Worm (Caenorhabditis elegans) whole organism, L2 larva: ENCODE results near the gene F34D10.9.
A peak's percentile ranks its signal among the peaks of the same experiment; 100 is the strongest.

Source experiments
- C34F6.9 ChIP-seq: fragments of 150-350 bp; optimal IDR thresholded peaks from 2 replicates; lab custom pipeline; 2014; ENCODE audit warnings: missing biosample characterization, missing genetic modification characterization
- F13H6.1 ChIP-seq: sonication (generic microtip); optimal IDR thresholded peaks from 2 replicates; lab custom pipeline; 2016; ENCODE audit warnings: missing genetic modification characterization, missing compliant biosample characterization
- R02D3.7 ChIP-seq: fragments of 150-350 bp; optimal IDR thresholded peaks from 2 replicates; lab custom pipeline; 2014; ENCODE audit warnings: missing biosample characterization, missing genetic modification characterization
- Y55F3AM.14 ChIP-seq: fragments of 200-800 bp; sonication (Bioruptor generic); optimal IDR thresholded peaks from 2 replicates; lab custom pipeline; 2018; ENCODE audit warnings: mild to moderate bottlenecking, missing genetic modification characterization, missing compliant biosample characterization
- ZK546.5 ChIP-seq: sonication (generic microtip); optimal IDR thresholded peaks from 2 replicates; lab custom pipeline; 2017; ENCODE audit warnings: missing biosample characterization, missing genetic modification characterization
- alr-1 ChIP-seq: fragments of 150-350 bp; optimal IDR thresholded peaks from 2 replicates; lab custom pipeline; 2014; ENCODE audit warnings: missing biosample characterization, missing genetic modification characterization
- aly-2 ChIP-seq: fragments of 150-350 bp; optimal IDR thresholded peaks from 2 replicates; lab custom pipeline; 2014; ENCODE audit warnings: missing biosample characterization, missing genetic modification characterization
- ama-1 ChIP-seq: fragments of 150-350 bp; optimal IDR thresholded peaks from 2 replicates; lab custom pipeline; 2018; ENCODE audit warnings: inconsistent platforms
- blmp-1 ChIP-seq: sonication (generic microtip); optimal IDR thresholded peaks from 2 replicates; lab custom pipeline; 2017; ENCODE audit warnings: missing genetic modification characterization, mild to moderate bottlenecking, missing compliant biosample characterization, antibody characterized with exemption, moderate library complexity; ENCODE audit not compliant: insufficient read depth
- ceh-16 ChIP-seq: fragments of 150-350 bp; optimal IDR thresholded peaks from 2 replicates; lab custom pipeline; 2014; ENCODE audit warnings: missing biosample characterization, missing genetic modification characterization
- ceh-82 ChIP-seq: fragments of 150-350 bp; optimal IDR thresholded peaks from 2 replicates; lab custom pipeline; 2014; ENCODE audit warnings: missing biosample characterization, missing genetic modification characterization
- crh-2 ChIP-seq: sonication (generic microtip); optimal IDR thresholded peaks from 2 replicates; lab custom pipeline; 2017; ENCODE audit warnings: missing biosample characterization, missing genetic modification characterization
- dmd-4 ChIP-seq: sonication (generic microtip); optimal IDR thresholded peaks from 2 replicates; lab custom pipeline; 2017; ENCODE audit warnings: missing biosample characterization, missing genetic modification characterization
- egl-27 ChIP-seq: sonication (generic microtip); optimal IDR thresholded peaks from 3 replicates; lab custom pipeline; 2017; ENCODE audit warnings: missing biosample characterization, missing genetic modification reagents, missing genetic modification characterization
- elt-1 ChIP-seq: fragments of 150-350 bp; optimal IDR thresholded peaks from 2 replicates; lab custom pipeline; 2014; ENCODE audit warnings: missing biosample characterization, missing genetic modification characterization
- elt-3 ChIP-seq: sonication (generic microtip); optimal IDR thresholded peaks from 2 replicates; lab custom pipeline; 2017; ENCODE audit warnings: missing biosample characterization, missing genetic modification characterization
- fos-1 ChIP-seq: fragments of 150-350 bp; optimal IDR thresholded peaks from 2 replicates; lab custom pipeline; 2014; ENCODE audit warnings: missing biosample characterization, missing genetic modification characterization
- gmeb-1 ChIP-seq: fragments of 150-350 bp; optimal IDR thresholded peaks from 2 replicates; lab custom pipeline; 2014; ENCODE audit warnings: missing biosample characterization, missing genetic modification characterization
- lin-11 ChIP-seq: fragments of 150-350 bp; sonication (generic microtip); optimal IDR thresholded peaks from 2 replicates; lab custom pipeline; 2014; ENCODE audit warnings: missing biosample characterization, missing genetic modification characterization, inconsistent platforms, mixed read lengths
- lin-13 ChIP-seq: fragments of 150-350 bp; optimal IDR thresholded peaks from 2 replicates; lab custom pipeline; 2014; ENCODE audit warnings: missing biosample characterization, missing genetic modification reagents, missing genetic modification characterization
- lin-39 ChIP-seq: fragments of 150-350 bp; optimal IDR thresholded peaks from 2 replicates; lab custom pipeline; 2014; ENCODE audit warnings: missing biosample characterization, missing genetic modification reagents, missing genetic modification characterization
- lsy-2 ChIP-seq, 2 experiments: fragments of 150-350 bp in 1 of 2; sonication (generic microtip) in 1 of 2; optimal IDR thresholded peaks; 2 replicates each; lab custom pipeline; 2014 to 2017; ENCODE audit warnings: missing biosample characterization in 2 of 2, missing genetic modification characterization in 2 of 2
- mab-5 ChIP-seq: fragments of 150-350 bp; optimal IDR thresholded peaks from 2 replicates; lab custom pipeline; 2014; ENCODE audit warnings: missing biosample characterization, missing genetic modification characterization
- mbf-1 ChIP-seq: sonication (generic microtip); optimal IDR thresholded peaks from 2 replicates; lab custom pipeline; 2017; ENCODE audit warnings: missing biosample characterization, missing genetic modification characterization
- mdl-1 ChIP-seq, 2 experiments: fragments of 150-350 bp in 1 of 2; sonication (generic microtip) in 1 of 2; optimal IDR thresholded peaks; 2 replicates each; lab custom pipeline; 2017; ENCODE audit warnings: missing biosample characterization in 2 of 2, missing genetic modification characterization in 2 of 2
- nhr-10 ChIP-seq: sonication (generic microtip); optimal IDR thresholded peaks from 2 replicates; lab custom pipeline; 2017; ENCODE audit warnings: missing biosample characterization, missing genetic modification characterization
- nhr-11 ChIP-seq: fragments of 150-350 bp; optimal IDR thresholded peaks from 2 replicates; lab custom pipeline; 2014; ENCODE audit warnings: missing biosample characterization, missing genetic modification characterization
- nhr-12 ChIP-seq: fragments of 150-350 bp; optimal IDR thresholded peaks from 2 replicates; lab custom pipeline; 2014; ENCODE audit warnings: missing biosample characterization, missing genetic modification characterization
- nhr-129 ChIP-seq: fragments of 150-350 bp; optimal IDR thresholded peaks from 2 replicates; lab custom pipeline; 2014; ENCODE audit warnings: missing biosample characterization, missing genetic modification characterization
- nhr-21 ChIP-seq: fragments of 150-350 bp; optimal IDR thresholded peaks from 2 replicates; lab custom pipeline; 2014; ENCODE audit warnings: missing biosample characterization, missing genetic modification characterization
- nhr-23 ChIP-seq: fragments of 150-350 bp; optimal IDR thresholded peaks from 2 replicates; lab custom pipeline; 2014; ENCODE audit warnings: missing biosample characterization, missing genetic modification reagents, missing genetic modification characterization
- nhr-237 ChIP-seq: fragments of 150-350 bp; optimal IDR thresholded peaks from 2 replicates; lab custom pipeline; 2014; ENCODE audit warnings: missing biosample characterization, missing genetic modification characterization
- nhr-25 ChIP-seq: fragments of 150-350 bp; sonication (generic microtip); optimal IDR thresholded peaks from 3 replicates; lab custom pipeline; 2014; ENCODE audit warnings: missing biosample characterization, missing genetic modification characterization
- nhr-6 ChIP-seq: fragments of 150-350 bp; optimal IDR thresholded peaks from 2 replicates; lab custom pipeline; 2014; ENCODE audit warnings: missing biosample characterization, missing genetic modification characterization
- nhr-77 ChIP-seq: fragments of 150-350 bp; optimal IDR thresholded peaks from 2 replicates; lab custom pipeline; 2014; ENCODE audit warnings: missing biosample characterization, missing genetic modification characterization
- peb-1 ChIP-seq: fragments of 150-350 bp; optimal IDR thresholded peaks from 2 replicates; lab custom pipeline; 2014; ENCODE audit warnings: missing biosample characterization, missing genetic modification characterization
- sem-4 ChIP-seq: fragments of 150-350 bp; optimal IDR thresholded peaks from 2 replicates; lab custom pipeline; 2014; ENCODE audit warnings: missing biosample characterization, missing genetic modification reagents, missing genetic modification characterization
- skn-1 ChIP-seq: sonication (generic microtip); optimal IDR thresholded peaks from 2 replicates; lab custom pipeline; 2017; ENCODE audit warnings: missing biosample characterization, missing genetic modification characterization
- sma-3 ChIP-seq: sonication (generic microtip); optimal IDR thresholded peaks from 2 replicates; lab custom pipeline; 2016; ENCODE audit warnings: missing genetic modification reagents, missing genetic modification characterization, missing compliant biosample characterization
- sma-9 ChIP-seq, 2 experiments: fragments of 150-350 bp in 1 of 2; sonication (generic microtip) in 1 of 2; optimal IDR thresholded peaks; 2 replicates each; lab custom pipeline; 2014 to 2016; ENCODE audit warnings: missing genetic modification characterization in 2 of 2, mild to moderate bottlenecking in 1 of 2, missing biosample characterization in 1 of 2, missing compliant biosample characterization in 1 of 2, missing genetic modification reagents in 1 of 2, moderate library complexity in 1 of 2
- snpc-4 ChIP-seq: fragments of 150-350 bp; optimal IDR thresholded peaks from 2 replicates; lab custom pipeline; 2014; ENCODE audit warnings: missing biosample characterization, missing genetic modification characterization
- unc-39 ChIP-seq: fragments of 150-350 bp; optimal IDR thresholded peaks from 2 replicates; lab custom pipeline; 2014; ENCODE audit warnings: missing biosample characterization, missing genetic modification characterization
- unc-55 ChIP-seq: fragments of 150-350 bp; sonication (generic microtip); optimal IDR thresholded peaks from 3 replicates; lab custom pipeline; 2014; ENCODE audit warnings: missing biosample characterization, missing genetic modification reagents, missing genetic modification characterization
- unc-62 ChIP-seq: fragments of 150-350 bp; optimal IDR thresholded peaks from 2 replicates; lab custom pipeline; 2014; ENCODE audit warnings: missing biosample characterization, missing genetic modification reagents, missing genetic modification characterization
- zag-1 ChIP-seq: fragments of 150-350 bp; optimal IDR thresholded peaks from 2 replicates; lab custom pipeline; 2014; ENCODE audit warnings: missing biosample characterization, missing genetic modification characterization
- ztf-1 ChIP-seq: fragments of 200-800 bp; sonication (Bioruptor generic); conservative IDR thresholded peaks from 2 replicates; pipeline ENCODE4 v1.3.6; 2022; ENCODE audit warnings: missing genetic modification characterization, missing compliant biosample characterization
- ztf-11 ChIP-seq: sonication (generic microtip); optimal IDR thresholded peaks from 2 replicates; lab custom pipeline; 2017; ENCODE audit warnings: missing biosample characterization, missing genetic modification characterization
- ztf-4 ChIP-seq: fragments of 150-350 bp; optimal IDR thresholded peaks from 2 replicates; lab custom pipeline; 2014; ENCODE audit warnings: missing biosample characterization, missing genetic modification characterization

Gene F34D10.9

ce11 chrIII:3729520-3729919 lies at the start of gene F34D10.9:
TSS of gene F34D10.9 (minus strand) at chrIII:3729620.
- TF ChIP-seq nhr-12 (tag; lab: Kevin White, UChicago), result no peak
- no peak for TF ChIP-seq gmeb-1 (tag; lab: Kevin White, UChicago)
- TF ChIP-seq alr-1 (tag; lab: Kevin White, UChicago), result no peak
- no peak for TF ChIP-seq elt-1 (tag; lab: Kevin White, UChicago)
- no peak for TF ChIP-seq ama-1 (lab: Kevin White, UChicago)
- TF ChIP-seq nhr-237, result no peak
- no peak for TF ChIP-seq nhr-23
- TF ChIP-seq mab-5 (tag; lab: Kevin White, UChicago), result no peak
- no peak for TF ChIP-seq sem-4 (tag; lab: Kevin White, UChicago)
- TF ChIP-seq F13H6.1 (tag; lab: Kevin White, UChicago), result no peak
- TF ChIP-seq nhr-10 (tag; lab: Kevin White, UChicago), result no peak
- no peak for TF ChIP-seq fos-1 (tag; lab: Kevin White, UChicago)

- TF ChIP-seq nhr-12 (tag; lab: Kevin White, UChicago) (no peak), crh-2 (no peak), ceh-16 (tag; lab: Kevin White, UChicago) (no peak), nhr-25 (tag; lab: Kevin White, UChicago) (peak; percentile 18), lin-11 (tag; lab: Kevin White, UChicago) (no peak)
Observed at ce11 chrIII:3774550-3774949, 45.1 kb upstream of the F34D10.9 start.

- TF ChIP-seq C34F6.9 (tag; lab: Kevin White, UChicago), result peak; percentile 65
- TF ChIP-seq unc-55 (GFP tag; lab: Kevin White, UChicago), result peak; percentile 61
- TF ChIP-seq nhr-129, result peak; percentile 67
- peak; percentile 48 for TF ChIP-seq sma-3 (GFP tag; lab: Kevin White, UChicago)
- no peak for TF ChIP-seq R02D3.7
- TF ChIP-seq gmeb-1 (tag; lab: Kevin White, UChicago), result no peak
- TF ChIP-seq Y55F3AM.14 (GFP tag; lab: Kevin White, UChicago), result no peak
- no peak for TF ChIP-seq lin-39 (tag; lab: Kevin White, UChicago)
- TF ChIP-seq lin-13 (GFP tag; lab: Kevin White, UChicago), result peak; percentile 3
- no peak for TF ChIP-seq mbf-1
- no peak for TF ChIP-seq unc-39 (tag; lab: Kevin White, UChicago)
- TF ChIP-seq sem-4 (tag; lab: Kevin White, UChicago), result no peak
- TF ChIP-seq alr-1 (tag; lab: Kevin White, UChicago), result no peak
- no peak for TF ChIP-seq peb-1 (tag; lab: Kevin White, UChicago)
- TF ChIP-seq ztf-11, result no peak
- no peak for TF ChIP-seq snpc-4 (tag; lab: Kevin White, UChicago)
- TF ChIP-seq fos-1 (tag; lab: Kevin White, UChicago), result peak; percentile 59
- no peak for TF ChIP-seq skn-1 (tag; lab: Kevin White, UChicago)
- peak; percentile 60 for TF ChIP-seq nhr-6 (tag; lab: Kevin White, UChicago)
- TF ChIP-seq ama-1 (lab: Kevin White, UChicago), result peak; percentile 51
- TF ChIP-seq dmd-4, result no peak
- no peak for TF ChIP-seq ceh-16 (tag; lab: Kevin White, UChicago)
- no peak for TF ChIP-seq zag-1 (tag; lab: Kevin White, UChicago)
- TF ChIP-seq blmp-1 (tag; lab: Kevin White, UChicago), result peak; percentile 9
- TF ChIP-seq nhr-25 (tag; lab: Kevin White, UChicago), result peak; percentile 40
- TF ChIP-seq nhr-21 (tag; lab: Kevin White, UChicago), result no peak
- no peak for TF ChIP-seq nhr-12 (tag; lab: Kevin White, UChicago)
- TF ChIP-seq nhr-23, result no peak
- no peak for TF ChIP-seq mdl-1 (tag; optimal IDR thresholded peaks at IDR 0.05; lab: Kevin White, UChicago)
- TF ChIP-seq unc-62, result no peak
- no peak for TF ChIP-seq ztf-1 (GFP tag; lab: Robert Waterston, UW)
- no peak for TF ChIP-seq elt-3 (tag; lab: Kevin White, UChicago)
- peak; percentile 7 to 68 for TF ChIP-seq lsy-2 (tag; optimal IDR thresholded peaks at IDR 0.05; lab: Kevin White, UChicago)
- no peak for TF ChIP-seq lin-11 (tag; lab: Kevin White, UChicago)
- TF ChIP-seq ceh-82 (tag; lab: Kevin White, UChicago), result no peak
- no peak for TF ChIP-seq elt-1 (tag; lab: Kevin White, UChicago)
- TF ChIP-seq nhr-237, result no peak
- no peak for TF ChIP-seq ZK546.5 (tag; lab: Kevin White, UChicago)
- peak; percentile 59 for TF ChIP-seq F13H6.1 (tag; lab: Kevin White, UChicago)
- TF ChIP-seq crh-2, result peak; percentile 62
- peak; percentile 17 for TF ChIP-seq egl-27 (tag; lab: Kevin White, UChicago)
- TF ChIP-seq nhr-11 (tag; lab: Kevin White, UChicago), result no peak
- no peak for TF ChIP-seq mab-5 (tag; lab: Kevin White, UChicago)
- no peak for TF ChIP-seq aly-2 (tag; lab: Kevin White, UChicago)
- TF ChIP-seq ztf-4 (tag; lab: Kevin White, UChicago), result no peak
- no peak for TF ChIP-seq nhr-10 (tag; lab: Kevin White, UChicago)
- TF ChIP-seq nhr-77 (tag; lab: Kevin White, UChicago), result no peak
- peak; percentile 43 for TF ChIP-seq sma-9 (GFP tag; optimal IDR thresholded peaks at IDR 0.05; lab: Kevin White, UChicago)
- TF ChIP-seq sma-9 (tag; optimal IDR thresholded peaks at IDR 0.05; lab: Kevin White, UChicago), result no peak
Observed at ce11 chrIII:3773173-3773572, 43.8 kb upstream of the F34D10.9 start, which contains the start of gene lec-4. TSS of gene lec-4 (minus strand) at chrIII:3773326.
